Worm (Caenorhabditis elegans): ENCODE measurements around the gene str-5.

DNA sequence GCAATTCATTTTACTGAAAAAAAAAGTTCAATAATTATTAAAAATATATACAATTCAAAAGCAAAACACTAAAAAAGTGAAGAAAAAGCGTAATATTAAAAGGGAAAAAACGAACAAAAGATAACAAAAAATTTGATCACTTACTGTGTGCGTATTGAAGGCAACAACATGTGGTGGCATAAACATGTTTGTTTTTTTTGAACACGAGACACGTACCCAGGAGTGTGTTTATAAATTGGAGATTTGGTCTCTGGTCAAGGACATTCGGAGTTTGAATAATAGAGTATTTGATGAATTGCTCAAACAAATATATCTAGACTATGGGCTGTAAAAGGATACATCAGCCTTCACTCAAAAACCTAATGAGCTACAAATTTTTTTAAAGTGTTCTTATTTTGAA lies 37.4 kb upstream of the str-5 start:
- TF ChIP-seq tbx-37 (GFP tag; conservative IDR thresholded peaks at IDR 0.05) = no peak
- TF ChIP-seq tbx-11 (GFP tag; IDR thresholded peaks at IDR 0.05) = no peak
- TF ChIP-seq sea-1 (GFP tag; conservative IDR thresholded peaks at IDR 0.05) = no peak
- no peak for TF ChIP-seq hnd-1 (tag; optimal IDR thresholded peaks at IDR 0.05)

Measured in whole organism, early embryonic.